Worm (Caenorhabditis elegans) whole organism, early embryonic: Measurements from ENCODE around the gene cox-17.
A peak's percentile ranks its signal among the peaks of the same experiment; 100 is the strongest.

Experiments used
- B0310.2 ChIP-seq: sonication (generic microtip); optimal IDR thresholded peaks from 2 replicates; lab custom pipeline; 2016; ENCODE audit warnings: mild to moderate bottlenecking, missing genetic modification characterization, missing compliant biosample characterization
- F13C5.2 ChIP-seq: sonication (generic microtip); optimal IDR thresholded peaks from 2 replicates; lab custom pipeline; 2017; ENCODE audit warnings: mild to moderate bottlenecking, missing genetic modification characterization, inconsistent platforms, missing compliant biosample characterization
- aly-1 ChIP-seq: sonication (generic microtip); optimal IDR thresholded peaks from 2 replicates; lab custom pipeline; 2016; ENCODE audit warnings: missing genetic modification characterization, missing compliant biosample characterization
- ama-1 ChIP-seq: fragments of 150-350 bp; optimal IDR thresholded peaks from 2 replicates; lab custom pipeline; 2014
- ceh-13 ChIP-seq: fragments of 200-800 bp; sonication (Bioruptor generic); optimal IDR thresholded peaks from 2 replicates; lab custom pipeline; 2018; ENCODE audit warnings: mild to moderate bottlenecking, missing genetic modification characterization, missing compliant biosample characterization
- flt-1 ChIP-seq: fragments of 200-800 bp; sonication (Bioruptor generic); IDR thresholded peaks from 2 replicates; pipeline ENCODE4 v1.3.6; 2022; ENCODE audit warnings: missing genetic modification characterization, missing compliant biosample characterization
- pes-1 ChIP-seq: fragments of 200-800 bp; sonication (Bioruptor generic); IDR thresholded peaks from 2 replicates; pipeline ENCODE4 v1.3.6; 2022; ENCODE audit warnings: missing genetic modification reagents, missing genetic modification characterization, missing compliant biosample characterization
- scrt-1 ChIP-seq: fragments of 200-800 bp; sonication (Bioruptor generic); IDR thresholded peaks from 2 replicates; pipeline ENCODE4 v1.3.6; 2022; ENCODE audit warnings: missing genetic modification characterization, missing compliant biosample characterization
- sea-1 ChIP-seq: fragments of 200-800 bp; sonication (Bioruptor generic); conservative IDR thresholded peaks from 2 replicates; pipeline ENCODE4 v1.3.6; 2022; ENCODE audit warnings: missing genetic modification characterization, missing compliant biosample characterization
- tbx-11 ChIP-seq: fragments of 200-800 bp; sonication (Bioruptor generic); IDR thresholded peaks from 2 replicates; pipeline ENCODE4 v1.3.6; 2022; ENCODE audit warnings: missing genetic modification characterization, missing compliant biosample characterization
- tbx-37 ChIP-seq: fragments of 200-800 bp; sonication (Bioruptor generic); conservative IDR thresholded peaks from 2 replicates; pipeline ENCODE4 v1.3.6; 2022; ENCODE audit warnings: missing genetic modification reagents, missing genetic modification characterization, missing compliant biosample characterization

DNA sequence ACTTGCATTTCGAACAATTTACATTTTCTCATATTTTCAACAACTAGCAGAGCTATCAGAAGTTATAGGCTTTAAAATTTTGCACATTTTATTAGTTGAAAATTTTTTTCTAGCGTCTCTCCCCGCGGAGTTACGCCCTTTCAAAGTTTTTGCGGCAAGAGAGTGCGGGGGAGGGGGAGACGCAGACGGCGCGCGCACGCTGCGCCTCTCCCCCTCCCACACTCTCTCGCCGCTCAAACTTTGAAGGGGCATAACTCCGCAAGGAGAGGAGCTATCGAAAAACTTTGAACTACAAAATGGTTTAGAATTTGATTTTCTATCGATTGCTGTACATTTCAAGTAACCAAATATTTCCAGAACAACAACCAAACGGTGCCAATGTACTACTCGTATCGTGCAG is 36.2 kb downstream of the cox-17 start:
- TF ChIP-seq ama-1 (lab: Kevin White, UChicago), result no peak
- no peak for TF ChIP-seq tbx-11
- no peak for TF ChIP-seq scrt-1
- no peak for TF ChIP-seq aly-1
- TF ChIP-seq pes-1 (GFP tag; lab: Robert Waterston, UW), result peak; percentile 45; the same call in 1 of the 2 replicates
- no peak for TF ChIP-seq flt-1 (GFP tag; lab: Robert Waterston, UW)
- TF ChIP-seq ceh-13 (GFP tag; lab: Kevin White, UChicago), result no peak
- no peak for TF ChIP-seq B0310.2 (tag; lab: Kevin White, UChicago)
- no peak for TF ChIP-seq F13C5.2 (tag; lab: Kevin White, UChicago)
- no peak for TF ChIP-seq tbx-37 (GFP tag; lab: Robert Waterston, UW)
- no peak for TF ChIP-seq sea-1
